Worm (Caenorhabditis elegans): ENCODE results near the gene Y37D8A.3.

Gene Y37D8A.3

ce11 chrIII:12874606-12875066 is 45.5 kb downstream of the Y37D8A.3 start, which contains the start of the genes mrg-1 and spcs-2 (continued):
- TF ChIP-seq ceh-9 (tag; optimal IDR thresholded peaks at IDR 0.05), result no peak
- TF ChIP-seq ceh-30 (tag; optimal IDR thresholded peaks at IDR 0.05), result peak; percentile 50
- peak; percentile 88 for TF ChIP-seq nfya-1 (tag; optimal IDR thresholded peaks at IDR 0.05)
- peak; percentile 81 for TF ChIP-seq rnt-1 (tag; optimal IDR thresholded peaks at IDR 0.05)
- TF ChIP-seq hlh-6 (tag; optimal IDR thresholded peaks at IDR 0.05), result no peak
- peak; percentile 80 for TF ChIP-seq fax-1 (tag; optimal IDR thresholded peaks at IDR 0.05)
- TF ChIP-seq lin-11 (tag; optimal IDR thresholded peaks at IDR 0.05), result peak; percentile 38
- TF ChIP-seq ceh-22 (tag; optimal IDR thresholded peaks at IDR 0.05), result no peak
- no peak for TF ChIP-seq pha-4 (tag; optimal IDR thresholded peaks at IDR 0.05)
- TF ChIP-seq C38D4.7 (GFP tag; optimal IDR thresholded peaks at IDR 0.05), result peak; percentile 48
- peak; percentile 66 for TF ChIP-seq ceh-18 (tag; optimal IDR thresholded peaks at IDR 0.05)
- peak; percentile 10 for TF ChIP-seq pax-1 (tag; optimal IDR thresholded peaks at IDR 0.05)
- TF ChIP-seq hlh-13 (GFP tag; optimal IDR thresholded peaks at IDR 0.05), result no peak
- TF ChIP-seq unc-42 (tag; optimal IDR thresholded peaks at IDR 0.05), result peak; percentile 58
- TF ChIP-seq Y22D7AL.16 (tag; optimal IDR thresholded peaks at IDR 0.05), result peak; percentile 25
- TF ChIP-seq pros-1 (tag; optimal IDR thresholded peaks at IDR 0.05), result no peak
- peak; percentile 34 for TF ChIP-seq tbx-7 (tag; optimal IDR thresholded peaks at IDR 0.05)
- peak; percentile 39 for TF ChIP-seq npax-4 (tag; optimal IDR thresholded peaks at IDR 0.05)
- no peak for TF ChIP-seq pqm-1 (tag; optimal IDR thresholded peaks at IDR 0.05)
- peak; percentile 86 for TF ChIP-seq unc-86 (tag; optimal IDR thresholded peaks at IDR 0.05)
- no peak for TF ChIP-seq elt-4 (tag; optimal IDR thresholded peaks at IDR 0.05)
- peak; percentile 88 for TF ChIP-seq ceh-34 (tag; optimal IDR thresholded peaks at IDR 0.05)
- TF ChIP-seq ceh-14 (tag; optimal IDR thresholded peaks at IDR 0.05), result peak; percentile 88
- TF ChIP-seq madf-2 (tag; optimal IDR thresholded peaks at IDR 0.05), result peak; percentile 56
- peak; percentile 43 for TF ChIP-seq C08G9.2 (tag; optimal IDR thresholded peaks at IDR 0.05)
- peak; percentile 47 for TF ChIP-seq syd-9 (tag; optimal IDR thresholded peaks at IDR 0.05)
- no peak for TF ChIP-seq ceh-6 (GFP tag; optimal IDR thresholded peaks at IDR 0.05)

ce11 chrIII:12875653-12876052 is 46.5 kb downstream of the Y37D8A.3 start:
- no peak for TF ChIP-seq odd-2 (tag; optimal IDR thresholded peaks at IDR 0.05)
- no peak for TF ChIP-seq ceh-6 (GFP tag; optimal IDR thresholded peaks at IDR 0.05)
- no peak for TF ChIP-seq nhr-11 (tag; optimal IDR thresholded peaks at IDR 0.05)
- no peak for TF ChIP-seq pqm-1 (tag; optimal IDR thresholded peaks at IDR 0.05)
- TF ChIP-seq zip-5 (tag; optimal IDR thresholded peaks at IDR 0.05), result no peak
- TF ChIP-seq K02D7.2 (tag; optimal IDR thresholded peaks at IDR 0.05), result no peak
- TF ChIP-seq gmeb-2 (tag; optimal IDR thresholded peaks at IDR 0.05), result no peak
- no peak for TF ChIP-seq pha-2 (tag; optimal IDR thresholded peaks at IDR 0.05)
- TF ChIP-seq syd-9 (tag; optimal IDR thresholded peaks at IDR 0.05), result no peak
- no peak for TF ChIP-seq tbx-2 (tag; optimal IDR thresholded peaks at IDR 0.05)

- peak; percentile 15 for TF ChIP-seq ref-2 (tag; optimal IDR thresholded peaks at IDR 0.05)
- TF ChIP-seq tbx-2 (tag; optimal IDR thresholded peaks at IDR 0.05), result peak; percentile 43
- TF ChIP-seq ceh-48 (tag; optimal IDR thresholded peaks at IDR 0.05), result no peak
- TF ChIP-seq ceh-31 (tag; optimal IDR thresholded peaks at IDR 0.05), result peak; percentile 66
Observed at ce11 chrIII:12877527-12878234, 48.5 kb downstream of the Y37D8A.3 start, which contains the start of the genes cec-7 and enu-3.5. Gene cec-7 (minus strand): TSS chrIII:12877577. Gene enu-3.5 (plus strand): TSS chrIII:12878196.

- TF ChIP-seq F13H6.1 (tag; optimal IDR thresholded peaks at IDR 0.05) (no peak), hlh-8 (tag; optimal IDR thresholded peaks at IDR 0.05) (no peak), hlh-30 (tag; optimal IDR thresholded peaks at IDR 0.05; ENCODE audit: insufficient read depth) (no peak), ceh-30 (tag; optimal IDR thresholded peaks at IDR 0.05) (no peak), unc-3 (GFP tag; conservative IDR thresholded peaks at IDR 0.05) (no peak), unc-3 (tag; optimal IDR thresholded peaks at IDR 0.05) (no peak), ceh-22 (tag; optimal IDR thresholded peaks at IDR 0.05) (no peak), ttx-3 (tag; optimal IDR thresholded peaks at IDR 0.05) (no peak), eyg-1 (tag; optimal IDR thresholded peaks at IDR 0.05) (no peak), zip-5 (tag; optimal IDR thresholded peaks at IDR 0.05) (no peak), fax-1 (tag; optimal IDR thresholded peaks at IDR 0.05) (no peak), unc-55 (GFP tag; optimal IDR thresholded peaks at IDR 0.05) (no peak), T23F11.4 (GFP tag; optimal IDR thresholded peaks at IDR 0.05) (no peak), pqm-1 (tag; optimal IDR thresholded peaks at IDR 0.05) (no peak), unc-42 (tag; optimal IDR thresholded peaks at IDR 0.05) (no peak), hlh-15 (tag; optimal IDR thresholded peaks at IDR 0.05) (no peak), ceh-48 (tag; optimal IDR thresholded peaks at IDR 0.05) (no peak), C08G9.2 (tag; optimal IDR thresholded peaks at IDR 0.05) (no peak)
Observed at ce11 chrIII:12880704-12881103, 51.5 kb downstream of the Y37D8A.3 start.

All from whole organism, late embryonic.